Worm (Caenorhabditis elegans) whole organism, young adult: ENCODE measurements around the gene C40H1.3.

Experiments
- C17E4.6 ChIP-seq: fragments of 200-800 bp; sonication (Bioruptor generic); IDR thresholded peaks from 2 replicates; pipeline ENCODE4 v1.3.6; 2022; ENCODE audit warnings: missing genetic modification reagents, missing genetic modification characterization, missing compliant biosample characterization
- Y56A3A.18 ChIP-seq: fragments of 200-800 bp; sonication (Bioruptor generic); IDR thresholded peaks from 2 replicates; pipeline ENCODE4 v1.3.6; 2022; ENCODE audit warnings: missing genetic modification reagents, missing genetic modification characterization, missing compliant biosample characterization
- Y95B8A.8 ChIP-seq: fragments of 200-800 bp; sonication (Bioruptor generic); IDR thresholded peaks from 2 replicates; pipeline ENCODE4 v1.3.6; 2022; ENCODE audit warnings: missing genetic modification reagents, missing genetic modification characterization, missing compliant biosample characterization
- ama-1 ChIP-seq, 3 experiments: fragments of 150-350 bp in 1 of 3; sonication (generic microtip) in 2 of 3; optimal IDR thresholded peaks; 2 replicates each; lab custom pipeline; 2014 to 2018; ENCODE audit warnings: missing biosample characterization in 2 of 3, missing genetic modification characterization in 2 of 3, missing genetic modification reagents in 2 of 3
- aptf-3 ChIP-seq: fragments of 200-800 bp; sonication (Bioruptor generic); IDR thresholded peaks from 2 replicates; pipeline ENCODE4 v1.3.6; 2022; ENCODE audit warnings: missing genetic modification characterization, missing compliant biosample characterization
- chd-7 ChIP-seq: sonication (generic microtip); optimal IDR thresholded peaks from 2 replicates; lab custom pipeline; 2016; ENCODE audit warnings: mild to moderate bottlenecking, missing genetic modification characterization, moderate library complexity, missing compliant biosample characterization
- fkh-3 ChIP-seq: sonication (generic microtip); optimal IDR thresholded peaks from 2 replicates; lab custom pipeline; 2016; ENCODE audit warnings: mild to moderate bottlenecking, missing genetic modification characterization, missing compliant biosample characterization
- lag-1 ChIP-seq: fragments of 200-800 bp; sonication (Bioruptor generic); IDR thresholded peaks from 2 replicates; pipeline ENCODE4 v1.3.6; 2022; ENCODE audit warnings: missing genetic modification reagents, missing genetic modification characterization, missing compliant biosample characterization
- lin-26 ChIP-seq: fragments of 200-800 bp; sonication (Bioruptor generic); IDR thresholded peaks from 2 replicates; pipeline ENCODE4 v1.3.6; 2022; ENCODE audit warnings: missing genetic modification reagents, missing genetic modification characterization, missing compliant biosample characterization
- mxl-1 ChIP-seq: sonication (generic microtip); optimal IDR thresholded peaks from 2 replicates; lab custom pipeline; 2016; ENCODE audit warnings: missing genetic modification characterization, missing compliant biosample characterization
- sea-2 ChIP-seq: fragments of 200-800 bp; sonication (Bioruptor generic); IDR thresholded peaks from 2 replicates; pipeline ENCODE4 v1.3.6; 2022; ENCODE audit warnings: missing genetic modification characterization, missing compliant biosample characterization
- snpc-4 ChIP-seq, 5 experiments: fragments of 150-350 bp in 1 of 5; sonication (generic microtip) in 4 of 5; optimal IDR thresholded peaks; 2 replicates each; lab custom pipeline; 2014 to 2018; ENCODE audit warnings: missing genetic modification characterization in 5 of 5, missing biosample characterization in 3 of 5, antibody characterized with exemption in 2 of 5, mild to moderate bottlenecking in 2 of 5, missing compliant biosample characterization in 2 of 5, missing genotype in 2 of 5, moderate library complexity in 2 of 5, missing genetic modification reagents in 1 of 5
- unc-62 ChIP-seq: fragments of 150-350 bp; optimal IDR thresholded peaks from 2 replicates; lab custom pipeline; 2014; ENCODE audit warnings: missing biosample characterization, missing genetic modification reagents, missing genetic modification characterization
- ztf-26 ChIP-seq: sonication (generic microtip); optimal IDR thresholded peaks from 2 replicates; lab custom pipeline; 2017; ENCODE audit warnings: missing genetic modification characterization, missing compliant biosample characterization

- TF ChIP-seq fkh-3 (tag; lab: Kevin White, UChicago): no peak
- TF ChIP-seq ztf-26 (tag; lab: Kevin White, UChicago): no peak
- TF ChIP-seq lag-1: no peak
- no peak for TF ChIP-seq Y95B8A.8
- TF ChIP-seq C17E4.6 (GFP tag; lab: Robert Waterston, UW): no peak
- TF ChIP-seq ama-1 (optimal IDR thresholded peaks at IDR 0.05; lab: Kevin White, UChicago): no peak
- no peak for TF ChIP-seq ama-1 (GFP tag; optimal IDR thresholded peaks at IDR 0.05; lab: Kevin White, UChicago)
- no peak for TF ChIP-seq unc-62 (GFP tag; lab: Kevin White, UChicago)
- TF ChIP-seq sea-2 (GFP tag; lab: Robert Waterston, UW): no peak
- TF ChIP-seq snpc-4 (GFP tag; optimal IDR thresholded peaks at IDR 0.05; lab: Kevin White, UChicago): no peak
- no peak for TF ChIP-seq snpc-4 (tag; optimal IDR thresholded peaks at IDR 0.05; lab: Kevin White, UChicago)
- TF ChIP-seq lin-26: no peak
- no peak for TF ChIP-seq mxl-1 (tag; lab: Kevin White, UChicago)
- no peak for TF ChIP-seq aptf-3
- TF ChIP-seq chd-7 (tag; lab: Kevin White, UChicago): no peak
- no peak for TF ChIP-seq Y56A3A.18 (GFP tag; lab: Robert Waterston, UW)
Observed at ce11 chrIII:9366971-9367370, 37.8 kb upstream of the C40H1.3 start, which contains the start of gene crn-6.
